Worm (Caenorhabditis elegans): ENCODE measurements around the gene drl-1.
A peak's percentile ranks its signal among the peaks of the same experiment; 100 is the strongest.

drl-1 gene

DNA sequence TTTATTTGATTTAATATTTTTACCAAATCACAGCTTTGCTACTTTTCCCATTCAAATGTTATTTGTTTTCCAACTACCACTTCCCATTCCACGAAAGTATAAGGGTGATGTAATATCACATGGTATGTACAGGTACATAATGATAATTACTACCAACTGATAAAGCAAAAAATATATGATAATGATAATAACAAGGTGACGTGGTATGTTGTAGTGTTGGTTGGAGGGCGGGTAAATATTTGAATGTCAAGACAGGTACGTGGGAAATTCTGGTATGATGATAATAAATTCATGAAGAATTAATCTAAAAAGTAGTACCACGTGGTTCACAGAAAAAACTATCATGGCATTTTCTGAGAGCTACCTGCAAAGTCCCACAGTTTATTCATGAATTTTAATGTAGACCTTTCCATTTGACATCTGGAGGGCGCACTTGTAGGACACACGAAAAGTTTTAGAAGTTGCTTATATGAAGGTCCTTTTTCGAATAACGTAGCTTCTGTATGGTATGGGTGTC, 33.0 kb upstream of the drl-1 start (continued):
- TF ChIP-seq nhr-111 (GFP tag; optimal IDR thresholded peaks at IDR 0.05) (no peak), lin-29 (GFP tag; IDR thresholded peaks at IDR 0.05) (no peak), nhr-10 (tag; optimal IDR thresholded peaks at IDR 0.05) (no peak), daf-12 (tag; optimal IDR thresholded peaks at IDR 0.05) (no peak), pha-4 (GFP tag; IDR thresholded peaks at IDR 0.05) (no peak; the same call in 1 of the 2 replicates), pha-4 (tag; optimal IDR thresholded peaks at IDR 0.05) (no peak), T20F7.1 (GFP tag; optimal IDR thresholded peaks at IDR 0.05) (peak; percentile 48), rbr-2 (tag; optimal IDR thresholded peaks at IDR 0.05) (no peak), lsy-2 (tag; optimal IDR thresholded peaks at IDR 0.05) (peak in 1 of 2 experiments; percentile 13), lin-13 (GFP tag; optimal IDR thresholded peaks at IDR 0.05) (no peak), ztf-11 (tag; optimal IDR thresholded peaks at IDR 0.05) (no peak), zfp-2 (tag; optimal IDR thresholded peaks at IDR 0.05) (no peak), nhr-102 (tag; optimal IDR thresholded peaks at IDR 0.05) (peak; percentile 83), mdl-1 (tag; optimal IDR thresholded peaks at IDR 0.05) (peak in 1 of 2 experiments; percentile 71), daf-16 (GFP tag; optimal IDR thresholded peaks at IDR 0.05) (peak in 1 of 2 experiments; percentile 47), daf-16 (tag; optimal IDR thresholded peaks at IDR 0.05) (peak; percentile 98), zag-1 (tag; optimal IDR thresholded peaks at IDR 0.05) (no peak), dve-1 (tag; optimal IDR thresholded peaks at IDR 0.05; ENCODE audit: insufficient read depth) (peak; percentile 91), daf-8 (GFP tag; IDR thresholded peaks at IDR 0.05) (no peak), lin-15B (tag; optimal IDR thresholded peaks at IDR 0.05) (no peak), nhr-77 (tag; optimal IDR thresholded peaks at IDR 0.05) (peak; percentile 33), zfp-3 (GFP tag; conservative IDR thresholded peaks at IDR 0.05) (peak; percentile 65; the same call in 1 of the 2 replicates), Y105C5A.15 (GFP tag; IDR thresholded peaks at IDR 0.05) (no peak), ceh-44 (GFP tag; IDR thresholded peaks at IDR 0.05) (no peak), Y75B8A.6 (GFP tag; IDR thresholded peaks at IDR 0.05) (no peak), ces-1 (GFP tag; optimal IDR thresholded peaks at IDR 0.05) (no peak), php-3 (GFP tag; IDR thresholded peaks at IDR 0.05) (peak; percentile 70), mes-2 (tag; optimal IDR thresholded peaks at IDR 0.05; ENCODE audit: poor library complexity, severe bottlenecking) (peak; percentile 36), attf-4 (tag; optimal IDR thresholded peaks at IDR 0.05) (no peak), ztf-7 (tag; optimal IDR thresholded peaks at IDR 0.05) (peak; percentile 52), F10B5.3 (tag; optimal IDR thresholded peaks at IDR 0.05) (no peak), arid-1 (GFP tag; conservative IDR thresholded peaks at IDR 0.05) (no peak), nhr-237 (tag; optimal IDR thresholded peaks at IDR 0.05) (no peak), ceh-82 (tag; optimal IDR thresholded peaks at IDR 0.05) (no peak), egl-43 (GFP tag; IDR thresholded peaks at IDR 0.05) (no peak), vab-7 (GFP tag; IDR thresholded peaks at IDR 0.05) (no peak), zip-11 (GFP tag; IDR thresholded peaks at IDR 0.05) (no peak), nhr-41 (GFP tag; IDR thresholded peaks at IDR 0.05) (no peak), lir-3 (tag; optimal IDR thresholded peaks at IDR 0.05) (no peak), fkh-10 (GFP tag; optimal IDR thresholded peaks at IDR 0.05) (no peak), nhr-11 (tag; optimal IDR thresholded peaks at IDR 0.05) (no peak), gei-8 (GFP tag; optimal IDR thresholded peaks at IDR 0.05) (peak; percentile 50), madf-9 (GFP tag; conservative IDR thresholded peaks at IDR 0.05) (no peak), nhr-76 (tag; optimal IDR thresholded peaks at IDR 0.05) (no peak), ama-1 (optimal IDR thresholded peaks at IDR 0.05) (no peak), mdt-29 (GFP tag; IDR thresholded peaks at IDR 0.05) (no peak), ceh-62 (tag; optimal IDR thresholded peaks at IDR 0.05) (no peak), spr-1 (tag; optimal IDR thresholded peaks at IDR 0.05) (peak; percentile 57), pqm-1 (tag; optimal IDR thresholded peaks at IDR 0.05) (peak; percentile 97), hif-1 (tag; optimal IDR thresholded peaks at IDR 0.05) (peak in 1 of 2 experiments; percentile 28), zip-2 (tag; optimal IDR thresholded peaks at IDR 0.05) (peak; percentile 58), skn-1 (tag; optimal IDR thresholded peaks at IDR 0.05) (no peak), mxl-3 (GFP tag; optimal IDR thresholded peaks at IDR 0.05) (peak; percentile 60)
